Worm (Caenorhabditis elegans): ENCODE data around the gene dylt-3.

DNA sequence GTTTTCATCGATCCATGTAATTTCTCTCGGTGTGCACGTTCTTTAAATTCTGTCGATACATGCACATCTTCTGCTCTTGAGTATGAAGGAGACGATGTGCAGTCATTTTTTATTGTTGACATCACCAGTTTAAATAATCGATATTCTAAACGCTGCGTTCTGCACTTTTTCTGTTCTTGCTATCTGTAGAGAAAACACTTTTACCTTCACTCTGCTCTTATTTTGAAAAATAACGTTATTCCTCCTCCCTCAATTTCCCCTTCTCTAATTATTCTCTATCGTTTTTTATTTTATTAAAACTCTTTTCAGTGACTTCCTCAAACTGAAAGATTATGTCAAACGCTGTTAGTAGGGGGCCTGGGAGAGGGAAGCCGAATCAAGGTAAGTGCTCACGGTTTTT lies 35.4 kb downstream of the dylt-3 start, which contains the start of gene ifg-1:
- TF ChIP-seq ztf-11 (tag; optimal IDR thresholded peaks at IDR 0.05) (no peak), nhr-12 (tag; optimal IDR thresholded peaks at IDR 0.05) (no peak), unc-39 (tag; optimal IDR thresholded peaks at IDR 0.05) (no peak), snpc-4 (tag; optimal IDR thresholded peaks at IDR 0.05) (no peak), elt-1 (tag; optimal IDR thresholded peaks at IDR 0.05; ENCODE audit: borderline replicate concordance, insufficient read depth) (no peak), ham-2 (GFP tag; optimal IDR thresholded peaks at IDR 0.05) (no peak), lin-13 (tag; optimal IDR thresholded peaks at IDR 0.05) (no peak), unc-62 (GFP tag; optimal IDR thresholded peaks at IDR 0.05) (no peak), nhr-237 (tag; optimal IDR thresholded peaks at IDR 0.05) (no peak), ceh-83 (GFP tag; optimal IDR thresholded peaks at IDR 0.05) (no peak), nhr-28 (tag; optimal IDR thresholded peaks at IDR 0.05) (no peak), nhr-76 (tag; optimal IDR thresholded peaks at IDR 0.05) (no peak), blmp-1 (tag; optimal IDR thresholded peaks at IDR 0.05) (no peak), mab-5 (tag; optimal IDR thresholded peaks at IDR 0.05) (no peak)

All from whole organism, mixed stage, embryonic.